Worm (Caenorhabditis elegans) whole organism, late embryonic: ENCODE results near the gene F09E10.5.

Experiments used
- F13H6.1 ChIP-seq: sonication (generic microtip); optimal IDR thresholded peaks from 2 replicates; lab custom pipeline; 2016; ENCODE audit warnings: missing genetic modification characterization, missing compliant biosample characterization
- ama-1 ChIP-seq: fragments of 150-350 bp; optimal IDR thresholded peaks from 2 replicates; lab custom pipeline; 2014
- elt-2 ChIP-seq: sonication (generic microtip); optimal IDR thresholded peaks from 2 replicates; lab custom pipeline; 2016; ENCODE audit warnings: missing genetic modification reagents, missing genetic modification characterization, missing compliant biosample characterization
- sox-4 ChIP-seq: sonication (generic microtip); optimal IDR thresholded peaks from 2 replicates; lab custom pipeline; 2017; ENCODE audit warnings: mild to moderate bottlenecking, missing genetic modification characterization, inconsistent platforms, missing compliant biosample characterization
- unc-86 ChIP-seq: sonication (generic microtip); optimal IDR thresholded peaks from 2 replicates; lab custom pipeline; 2016; ENCODE audit warnings: missing genetic modification characterization, missing compliant biosample characterization

DNA sequence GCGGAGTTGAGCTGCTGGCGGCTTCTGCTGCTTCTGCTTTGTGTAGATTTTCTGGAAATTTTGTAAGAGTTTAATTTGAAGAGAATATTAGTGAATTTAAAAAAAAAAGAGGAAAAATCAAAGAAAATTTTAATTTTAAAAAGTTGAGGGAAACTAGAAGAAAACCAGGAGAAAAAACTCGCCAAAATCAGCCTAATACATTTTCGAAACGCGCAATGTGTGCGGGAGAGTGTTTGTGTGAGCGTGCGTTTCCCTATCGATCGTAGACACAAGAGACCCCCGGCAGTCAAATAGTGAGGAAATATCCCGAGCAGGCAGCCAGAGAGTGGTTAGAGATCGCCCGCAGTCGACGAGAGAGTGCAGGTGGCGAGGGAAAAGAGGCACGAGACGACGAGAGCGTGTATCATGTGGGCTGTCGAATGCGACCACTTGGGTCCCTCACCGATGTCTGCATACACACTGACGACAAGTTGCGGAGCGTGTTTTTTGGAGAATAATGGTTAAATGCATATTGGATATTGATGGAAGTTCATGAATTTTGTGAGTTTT, 47.5 kb downstream of the F09E10.5 start, which contains the start of gene zfp-3:
- TF ChIP-seq sox-4 (tag; lab: Kevin White, UChicago), result no peak
- TF ChIP-seq unc-86 (tag; lab: Kevin White, UChicago), result peak; percentile 25
- TF ChIP-seq F13H6.1, result peak; percentile 82
- peak; percentile 3 for TF ChIP-seq elt-2 (tag; lab: Kevin White, UChicago)
- TF ChIP-seq ama-1 (lab: Kevin White, UChicago), result peak; percentile 49
